Worm (Caenorhabditis elegans) whole organism, L1 larva: ENCODE measurements around the gene H05C05.1.

Experiments used
- C04F5.9 ChIP-seq: sonication (generic microtip); optimal IDR thresholded peaks from 2 replicates; lab custom pipeline; 2016; ENCODE audit warnings: missing genetic modification characterization, missing compliant biosample characterization
- alr-1 ChIP-seq: fragments of 200-800 bp; sonication (Bioruptor generic); optimal IDR thresholded peaks from 2 replicates; lab custom pipeline; 2018; ENCODE audit warnings: borderline replicate concordance, mild to moderate bottlenecking, missing genetic modification characterization, missing compliant biosample characterization
- fkh-10 ChIP-seq: sonication (generic microtip); optimal IDR thresholded peaks from 2 replicates; lab custom pipeline; 2017; ENCODE audit warnings: missing biosample characterization, missing genetic modification reagents, missing genetic modification characterization
- fos-1 ChIP-seq: fragments of 150-350 bp; optimal IDR thresholded peaks from 2 replicates; lab custom pipeline; 2014; ENCODE audit warnings: missing biosample characterization, missing genetic modification characterization
- nhr-20 ChIP-seq: sonication (generic microtip); optimal IDR thresholded peaks from 2 replicates; lab custom pipeline; 2016; ENCODE audit warnings: mild to moderate bottlenecking, missing genetic modification characterization, missing compliant biosample characterization
- nhr-237 ChIP-seq: fragments of 150-350 bp; optimal IDR thresholded peaks from 2 replicates; lab custom pipeline; 2014; ENCODE audit warnings: missing biosample characterization, missing genetic modification characterization
- nhr-28 ChIP-seq: fragments of 150-350 bp; optimal IDR thresholded peaks from 2 replicates; lab custom pipeline; 2014; ENCODE audit warnings: missing biosample characterization, missing genetic modification characterization
- pqm-1 ChIP-seq: sonication (generic microtip); optimal IDR thresholded peaks from 3 replicates; lab custom pipeline; 2017; ENCODE audit warnings: missing biosample characterization, missing genetic modification characterization
- rnt-1 ChIP-seq: sonication (generic microtip); optimal IDR thresholded peaks from 2 replicates; lab custom pipeline; 2016; ENCODE audit warnings: mild to moderate bottlenecking, missing genetic modification characterization, moderate library complexity, missing compliant biosample characterization
- snpc-4 ChIP-seq: fragments of 150-350 bp; optimal IDR thresholded peaks from 2 replicates; lab custom pipeline; 2014; ENCODE audit warnings: missing biosample characterization, missing genetic modification characterization
- sptf-1 ChIP-seq: fragments of 150-350 bp; optimal IDR thresholded peaks from 2 replicates; lab custom pipeline; 2014; ENCODE audit warnings: missing biosample characterization, missing genetic modification characterization
- sup-37 ChIP-seq: fragments of 200-800 bp; sonication (Bioruptor generic); optimal IDR thresholded peaks from 2 replicates; lab custom pipeline; 2018; ENCODE audit warnings: mild to moderate bottlenecking, missing genetic modification characterization, missing compliant biosample characterization
- unc-62 ChIP-seq: fragments of 150-350 bp; optimal IDR thresholded peaks from 2 replicates; lab custom pipeline; 2014; ENCODE audit warnings: missing biosample characterization, missing genetic modification reagents, missing genetic modification characterization
- ztf-11 ChIP-seq, 2 experiments: sonication (generic microtip); optimal IDR thresholded peaks; 2 replicates each; lab custom pipeline; 2016 to 2017; ENCODE audit warnings: missing genetic modification characterization in 2 of 2, missing biosample characterization in 1 of 2, missing compliant biosample characterization in 1 of 2

DNA sequence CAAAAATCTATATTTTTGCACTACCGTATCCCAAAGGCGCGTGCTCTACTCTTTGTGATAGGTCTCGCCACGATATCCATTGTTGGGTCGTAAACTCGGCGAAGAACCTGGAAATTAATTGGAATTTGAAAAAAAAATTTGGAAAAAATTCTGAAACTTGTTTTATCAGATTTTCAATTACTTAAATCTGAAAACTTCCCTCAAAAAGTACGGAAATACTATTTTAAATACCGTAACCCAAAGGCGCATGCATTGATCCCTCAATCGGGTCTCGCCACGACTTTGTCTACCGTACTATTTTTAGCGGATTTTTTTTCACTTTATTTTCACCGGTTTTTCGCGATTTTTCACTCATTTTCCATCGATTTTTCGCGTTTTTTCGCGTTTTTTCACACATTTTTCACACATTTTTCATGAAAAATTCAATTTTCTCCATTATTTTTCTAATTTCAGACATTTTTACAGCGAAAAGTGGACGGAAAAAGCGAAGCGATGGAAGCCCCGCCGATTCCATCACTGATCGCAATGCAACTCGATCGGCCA lies at the start of gene H05C05.1:
- no peak for TF ChIP-seq sptf-1
- no peak for TF ChIP-seq alr-1 (tag; lab: Kevin White, UChicago)
- TF ChIP-seq fos-1 (tag; lab: Kevin White, UChicago) = no peak
- no peak for TF ChIP-seq sup-37 (GFP tag; lab: Kevin White, UChicago)
- TF ChIP-seq pqm-1 = no peak
- no peak for TF ChIP-seq nhr-20 (tag; lab: Kevin White, UChicago)
- TF ChIP-seq nhr-237 (tag; lab: Kevin White, UChicago) = no peak
- TF ChIP-seq fkh-10 (GFP tag; lab: Kevin White, UChicago) = no peak
- no peak for TF ChIP-seq ztf-11 (tag; optimal IDR thresholded peaks at IDR 0.05; lab: Kevin White, UChicago)
- TF ChIP-seq rnt-1 (tag; lab: Kevin White, UChicago) = no peak
- no peak for TF ChIP-seq C04F5.9 (tag; lab: Kevin White, UChicago)
- TF ChIP-seq snpc-4 (tag; lab: Kevin White, UChicago) = no peak
- TF ChIP-seq unc-62 (GFP tag; lab: Kevin White, UChicago) = no peak
- TF ChIP-seq nhr-28 (tag; lab: Kevin White, UChicago) = no peak
